Worm (Caenorhabditis elegans) whole organism, mixed stage, embryonic: ENCODE measurements around the gene C06H5.8.

Source experiments
- M03D4.4 ChIP-seq: sonication (generic microtip); optimal IDR thresholded peaks from 2 replicates; lab custom pipeline; 2017; ENCODE audit warnings: mild to moderate bottlenecking, missing genetic modification characterization, missing compliant biosample characterization
- ceh-83 ChIP-seq: fragments of 200-800 bp; sonication (Bioruptor generic); optimal IDR thresholded peaks from 2 replicates; lab custom pipeline; 2018; ENCODE audit warnings: mild to moderate bottlenecking, missing genetic modification characterization, missing compliant biosample characterization
- ces-1 ChIP-seq: fragments of 150-350 bp; optimal IDR thresholded peaks from 2 replicates; lab custom pipeline; 2014; ENCODE audit warnings: missing biosample characterization, missing genetic modification reagents, missing genetic modification characterization
- drap-1 ChIP-seq: fragments of 200-800 bp; sonication (Bioruptor generic); optimal IDR thresholded peaks from 3 replicates; lab custom pipeline; 2018; ENCODE audit warnings: mild to moderate bottlenecking, missing genetic modification characterization, missing compliant biosample characterization
- elt-3 ChIP-seq: fragments of 150-350 bp; optimal IDR thresholded peaks from 2 replicates; lab custom pipeline; 2014; ENCODE audit warnings: missing biosample characterization, missing genetic modification characterization
- nhr-12 ChIP-seq: fragments of 150-350 bp; optimal IDR thresholded peaks from 2 replicates; lab custom pipeline; 2014; ENCODE audit warnings: missing biosample characterization, missing genetic modification characterization
- nhr-76 ChIP-seq: sonication (generic microtip); optimal IDR thresholded peaks from 2 replicates; lab custom pipeline; 2017; ENCODE audit warnings: missing biosample characterization, missing genetic modification characterization
- pha-4 ChIP-seq: fragments of 150-350 bp; optimal IDR thresholded peaks from 2 replicates; lab custom pipeline; 2018; ENCODE audit warnings: missing biosample characterization, missing genetic modification reagents, missing genetic modification characterization
- sem-2 ChIP-seq: fragments of 200-800 bp; sonication (Bioruptor generic); optimal IDR thresholded peaks from 2 replicates; lab custom pipeline; 2018; ENCODE audit warnings: mild to moderate bottlenecking, missing genetic modification characterization, missing compliant biosample characterization
- snpc-4 ChIP-seq: fragments of 150-350 bp; optimal IDR thresholded peaks from 2 replicates; lab custom pipeline; 2014; ENCODE audit warnings: missing biosample characterization, missing genetic modification characterization
- unc-39 ChIP-seq: fragments of 150-350 bp; optimal IDR thresholded peaks from 2 replicates; lab custom pipeline; 2014; ENCODE audit warnings: missing biosample characterization, missing genetic modification characterization
- unc-62 ChIP-seq: fragments of 150-350 bp; optimal IDR thresholded peaks from 2 replicates; lab custom pipeline; 2014; ENCODE audit warnings: missing biosample characterization, missing genetic modification reagents, missing genetic modification characterization

DNA sequence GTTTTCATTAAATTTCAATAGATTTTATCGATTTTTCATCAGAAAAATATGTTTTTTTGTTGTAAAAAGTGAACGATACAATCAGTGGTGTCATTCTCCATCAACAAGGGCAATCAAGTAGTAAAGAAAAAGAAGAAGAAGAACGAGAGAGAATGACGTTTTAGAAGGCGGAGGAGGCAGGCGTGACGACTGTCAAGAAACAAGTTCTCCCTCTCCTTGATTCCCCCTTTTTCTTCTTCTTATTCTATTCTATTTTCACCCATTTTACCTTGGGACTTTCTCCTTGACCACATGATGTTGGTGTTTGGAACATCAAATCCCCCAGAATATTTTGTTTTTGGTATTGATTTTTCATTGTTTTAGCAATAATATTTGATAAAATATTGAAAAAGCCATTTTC, 13.1 kb upstream of the C06H5.8 start:
- TF ChIP-seq ceh-83 (GFP tag; lab: Kevin White, UChicago), result no peak
- no peak for TF ChIP-seq sem-2 (GFP tag; lab: Kevin White, UChicago)
- no peak for TF ChIP-seq unc-39
- no peak for TF ChIP-seq ces-1
- no peak for TF ChIP-seq nhr-12 (tag; lab: Kevin White, UChicago)
- TF ChIP-seq pha-4 (tag; lab: Kevin White, UChicago), result no peak
- TF ChIP-seq snpc-4 (tag; lab: Kevin White, UChicago), result no peak
- no peak for TF ChIP-seq M03D4.4 (tag; lab: Kevin White, UChicago)
- TF ChIP-seq unc-62, result no peak
- TF ChIP-seq elt-3 (tag; lab: Kevin White, UChicago), result no peak
- TF ChIP-seq drap-1 (GFP tag; lab: Kevin White, UChicago), result no peak
- TF ChIP-seq nhr-76 (tag; lab: Kevin White, UChicago), result no peak
